Worm (Caenorhabditis elegans) whole organism, mixed stage, embryonic: ENCODE data around the gene Y38H6C.20.

Experiments
- elt-3 ChIP-seq: fragments of 150-350 bp; optimal IDR thresholded peaks from 2 replicates; lab custom pipeline; 2014; ENCODE audit warnings: missing biosample characterization, missing genetic modification characterization
- lsy-2 ChIP-seq: fragments of 150-350 bp; optimal IDR thresholded peaks from 2 replicates; lab custom pipeline; 2014; ENCODE audit warnings: missing biosample characterization, missing genetic modification characterization
- unc-39 ChIP-seq: fragments of 150-350 bp; optimal IDR thresholded peaks from 2 replicates; lab custom pipeline; 2014; ENCODE audit warnings: missing biosample characterization, missing genetic modification characterization

DNA sequence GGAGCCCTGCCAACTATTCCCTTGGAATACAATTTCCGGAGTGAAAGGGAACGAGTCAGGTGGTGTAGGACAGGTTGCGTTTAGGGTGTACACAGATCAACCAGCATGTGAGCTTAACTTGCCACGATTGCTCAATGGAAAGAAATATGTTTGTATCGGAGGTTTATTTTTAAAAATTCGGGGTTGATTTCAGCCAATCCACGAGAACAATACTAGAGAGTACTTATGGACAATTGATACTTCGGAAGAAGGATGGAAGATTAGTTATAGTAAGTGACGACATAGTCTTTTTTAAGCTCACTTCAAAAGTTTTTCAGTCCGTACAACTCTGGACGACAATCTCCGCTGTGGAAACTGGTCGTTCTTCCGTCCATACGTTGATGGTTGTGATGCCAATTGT lies 23.9 kb upstream of the Y38H6C.20 start:
- no peak for TF ChIP-seq lsy-2 (tag; lab: Kevin White, UChicago)
- no peak for TF ChIP-seq unc-39
- no peak for TF ChIP-seq elt-3 (tag; lab: Kevin White, UChicago)
